Worm (Caenorhabditis elegans) whole organism, early embryonic: ENCODE results near the gene irld-57.

Experiments
- B0310.2 ChIP-seq: sonication (generic microtip); optimal IDR thresholded peaks from 2 replicates; lab custom pipeline; 2016; ENCODE audit warnings: mild to moderate bottlenecking, missing genetic modification characterization, missing compliant biosample characterization
- F13C5.2 ChIP-seq: sonication (generic microtip); optimal IDR thresholded peaks from 2 replicates; lab custom pipeline; 2017; ENCODE audit warnings: mild to moderate bottlenecking, missing genetic modification characterization, inconsistent platforms, missing compliant biosample characterization
- ama-1 ChIP-seq: fragments of 150-350 bp; optimal IDR thresholded peaks from 2 replicates; lab custom pipeline; 2014
- pes-1 ChIP-seq: fragments of 200-800 bp; sonication (Bioruptor generic); IDR thresholded peaks from 2 replicates; pipeline ENCODE4 v1.3.6; 2022; ENCODE audit warnings: missing genetic modification reagents, missing genetic modification characterization, missing compliant biosample characterization
- sea-1 ChIP-seq: fragments of 200-800 bp; sonication (Bioruptor generic); conservative IDR thresholded peaks from 2 replicates; pipeline ENCODE4 v1.3.6; 2022; ENCODE audit warnings: missing genetic modification characterization, missing compliant biosample characterization
- tra-4 ChIP-seq: sonication (generic microtip); optimal IDR thresholded peaks from 2 replicates; lab custom pipeline; 2017; ENCODE audit warnings: missing genetic modification characterization, missing compliant biosample characterization

DNA sequence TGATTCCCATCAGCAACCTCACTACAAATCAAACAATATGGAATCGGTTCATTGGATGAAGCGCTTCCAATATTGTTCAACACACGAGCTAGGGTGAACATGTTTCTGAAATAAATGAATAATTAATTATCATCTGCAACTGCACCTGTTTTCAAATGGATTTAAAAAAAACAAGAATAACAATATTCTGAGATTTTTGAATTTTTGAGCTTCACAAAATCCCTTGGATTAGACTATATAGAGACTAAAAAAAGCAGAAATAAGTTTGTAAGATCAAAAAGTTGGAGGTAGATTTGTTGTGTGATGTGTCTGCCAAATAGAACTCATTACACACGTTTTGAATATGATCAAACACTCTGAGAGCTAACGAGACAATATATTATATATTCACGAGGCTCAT lies 26.7 kb downstream of the irld-57 start, which contains the start of gene nhr-199:
- TF ChIP-seq F13C5.2 (tag; lab: Kevin White, UChicago) (no peak), pes-1 (GFP tag; lab: Robert Waterston, UW) (no peak), ama-1 (lab: Kevin White, UChicago) (no peak), B0310.2 (tag; lab: Kevin White, UChicago) (no peak), tra-4 (tag; lab: Kevin White, UChicago) (no peak), sea-1 (GFP tag; lab: Robert Waterston, UW) (no peak)
